Fruit fly (Drosophila melanogaster) whole organism, prepupa: ENCODE results near the gene CG34125.
A peak's percentile ranks its signal among the peaks of the same experiment; 100 is the strongest.

Source experiments
- Blimp-1 ChIP-seq: fragments of 200-800 bp; sonication (Bioruptor generic); optimal IDR thresholded peaks from 3 replicates; lab custom pipeline; 2017; ENCODE audit warnings: missing biosample characterization, missing genetic modification characterization, mild to moderate bottlenecking, moderate library complexity, missing genetic modification reagents
- CG11294 ChIP-seq: fragments of 200-800 bp; sonication (Bioruptor generic); IDR thresholded peaks from 2 replicates; pipeline ENCODE4 v1.3.6; 2022; ENCODE audit warnings: missing biosample characterization, missing genetic modification characterization
- CG11762 ChIP-seq: fragments of 200-800 bp; sonication (Bioruptor generic); optimal IDR thresholded peaks from 3 replicates; lab custom pipeline; 2016; ENCODE audit warnings: missing biosample characterization, missing genetic modification characterization; ENCODE audit not compliant: insufficient read depth
- CG3032 ChIP-seq: fragments of 200-800 bp; optimal IDR thresholded peaks from 2 replicates; lab custom pipeline; 2019; ENCODE audit warnings: missing biosample characterization, mild to moderate bottlenecking, missing genetic modification characterization, moderate library complexity
- CG32006 ChIP-seq: fragments of 200-800 bp; sonication (Bioruptor generic); optimal IDR thresholded peaks from 3 replicates; lab custom pipeline; 2017; ENCODE audit warnings: missing biosample characterization, mild to moderate bottlenecking, missing genetic modification characterization
- CG34406 ChIP-seq: fragments of 200-800 bp; sonication (Bioruptor generic); optimal IDR thresholded peaks from 3 replicates; lab custom pipeline; 2016; ENCODE audit warnings: missing biosample characterization, missing genetic modification characterization
- CG3919 ChIP-seq: fragments of 200-800 bp; sonication (Bioruptor generic); optimal IDR thresholded peaks from 3 replicates; lab custom pipeline; 2016; ENCODE audit warnings: missing biosample characterization, missing genetic modification characterization
- CG4318 ChIP-seq: fragments of 200-800 bp; sonication (Bioruptor generic); optimal IDR thresholded peaks from 3 replicates; lab custom pipeline; 2017; ENCODE audit warnings: missing biosample characterization, mild to moderate bottlenecking, missing genetic modification characterization
- CG6163 ChIP-seq: fragments of 200-800 bp; sonication (Bioruptor generic); IDR thresholded peaks from 3 replicates; pipeline ENCODE4 v1.3.6; 2022; ENCODE audit warnings: missing biosample characterization, missing genetic modification characterization
- CG6808 ChIP-seq: fragments of 200-800 bp; sonication (Bioruptor generic); optimal IDR thresholded peaks from 3 replicates; lab custom pipeline; 2017; ENCODE audit warnings: missing biosample characterization, missing genetic modification characterization, mild to moderate bottlenecking, moderate library complexity, missing genetic modification reagents
- CG7368 ChIP-seq: fragments of 200-800 bp; sonication (Bioruptor generic); optimal IDR thresholded peaks from 3 replicates; lab custom pipeline; 2016; ENCODE audit warnings: missing biosample characterization, missing genetic modification characterization
- CG8119 ChIP-seq: fragments of 200-800 bp; sonication (Bioruptor generic); IDR thresholded peaks from 3 replicates; pipeline ENCODE4 v1.3.6; 2022; ENCODE audit warnings: missing biosample characterization, missing genetic modification characterization
- CG8319 ChIP-seq: fragments of 200-800 bp; sonication (Bioruptor generic); optimal IDR thresholded peaks from 3 replicates; lab custom pipeline; 2016; ENCODE audit warnings: missing biosample characterization, missing genetic modification characterization
- CG8632 ChIP-seq: fragments of 200-800 bp; sonication (Bioruptor generic); optimal IDR thresholded peaks from 3 replicates; lab custom pipeline; 2016; ENCODE audit warnings: missing biosample characterization, missing genetic modification characterization
- Eip75B ChIP-seq: fragments of 200-800 bp; sonication (Bioruptor generic); optimal IDR thresholded peaks from 3 replicates; lab custom pipeline; 2016; ENCODE audit warnings: missing biosample characterization, missing genetic modification characterization
- Eip93F ChIP-seq: fragments of 200-800 bp; sonication (Bioruptor generic); optimal IDR thresholded peaks from 2 replicates; lab custom pipeline; 2016; ENCODE audit warnings: missing biosample characterization, mild to moderate bottlenecking, missing genetic modification characterization
- Ets96B ChIP-seq: fragments of 200-800 bp; optimal IDR thresholded peaks from 2 replicates; lab custom pipeline; 2019; ENCODE audit warnings: missing biosample characterization, mild to moderate bottlenecking, missing genetic modification characterization, moderate library complexity
- Gug ChIP-seq: fragments of 200-800 bp; sonication (Bioruptor generic); IDR thresholded peaks from 2 replicates; pipeline ENCODE4 v1.3.6; 2022; ENCODE audit warnings: missing biosample characterization, missing genetic modification characterization
- Hr38 ChIP-seq: sonication (Bioruptor generic); optimal IDR thresholded peaks from 2 replicates; lab custom pipeline; 2016; ENCODE audit warnings: missing biosample characterization, missing genetic modification characterization
- Hr4 ChIP-seq: fragments of 200-800 bp; sonication (Bioruptor generic); optimal IDR thresholded peaks from 3 replicates; lab custom pipeline; 2016; ENCODE audit warnings: missing biosample characterization, missing genetic modification characterization
- Lpt ChIP-seq: fragments of 200-800 bp; sonication (Bioruptor generic); optimal IDR thresholded peaks from 3 replicates; lab custom pipeline; 2016; ENCODE audit warnings: missing biosample characterization, missing genetic modification characterization
- Met ChIP-seq: fragments of 200-800 bp; sonication (Bioruptor generic); optimal IDR thresholded peaks from 3 replicates; lab custom pipeline; 2016; ENCODE audit warnings: missing biosample characterization, missing genetic modification characterization
- OdsH ChIP-seq: fragments of 200-800 bp; sonication (Bioruptor generic); optimal IDR thresholded peaks from 3 replicates; lab custom pipeline; 2016; ENCODE audit warnings: missing biosample characterization, missing genetic modification characterization
- Smox ChIP-seq: fragments of 200-800 bp; sonication (Bioruptor generic); optimal IDR thresholded peaks from 3 replicates; lab custom pipeline; 2016; ENCODE audit warnings: missing biosample characterization, missing genetic modification characterization
- Sox102F ChIP-seq: fragments of 200-800 bp; sonication (Bioruptor generic); optimal IDR thresholded peaks from 2 replicates; lab custom pipeline; 2016; ENCODE audit warnings: missing biosample characterization, mild to moderate bottlenecking, missing genetic modification characterization
- achi ChIP-seq: fragments of 200-800 bp; sonication (Bioruptor generic); optimal IDR thresholded peaks from 3 replicates; lab custom pipeline; 2016; ENCODE audit warnings: missing biosample characterization, missing genetic modification characterization
- acj6 ChIP-seq: fragments of 200-800 bp; sonication (Bioruptor generic); optimal IDR thresholded peaks from 3 replicates; lab custom pipeline; 2016; ENCODE audit warnings: missing biosample characterization, missing genetic modification characterization
- eg ChIP-seq: fragments of 200-800 bp; sonication (Bioruptor generic); IDR thresholded peaks from 3 replicates; pipeline ENCODE4 v1.3.6; 2022; ENCODE audit warnings: missing biosample characterization, missing genetic modification characterization
- esn ChIP-seq: fragments of 200-800 bp; sonication (Bioruptor generic); optimal IDR thresholded peaks from 2 replicates; lab custom pipeline; 2016; ENCODE audit warnings: missing biosample characterization, mild to moderate bottlenecking, missing genetic modification characterization, moderate library complexity
- fd59A ChIP-seq: fragments of 200-800 bp; sonication (Bioruptor generic); optimal IDR thresholded peaks from 2 replicates; lab custom pipeline; 2017; ENCODE audit warnings: missing biosample characterization, mild to moderate bottlenecking, missing genetic modification characterization, missing genetic modification reagents
- fkh ChIP-seq: fragments of 200-800 bp; sonication (Bioruptor generic); optimal IDR thresholded peaks from 3 replicates; lab custom pipeline; 2017; ENCODE audit warnings: missing biosample characterization, mild to moderate bottlenecking, missing genetic modification characterization, moderate library complexity
- lz ChIP-seq: fragments of 200-800 bp; sonication (Bioruptor generic); optimal IDR thresholded peaks from 3 replicates; lab custom pipeline; 2016; ENCODE audit warnings: missing biosample characterization, missing genetic modification characterization
- pdm3 ChIP-seq: fragments of 200-800 bp; sonication (Bioruptor generic); optimal IDR thresholded peaks from 3 replicates; lab custom pipeline; 2016; ENCODE audit warnings: missing biosample characterization, missing genetic modification characterization
- spab ChIP-seq: fragments of 200-800 bp; sonication (Bioruptor generic); optimal IDR thresholded peaks from 2 replicates; lab custom pipeline; 2017; ENCODE audit warnings: missing biosample characterization, mild to moderate bottlenecking, missing genetic modification characterization, missing genetic modification reagents
- ss ChIP-seq, 2 experiments: fragments of 200-800 bp; sonication (Bioruptor generic); optimal IDR thresholded peaks; 2 replicates in 1 of 2; 3 replicates in 1 of 2; lab custom pipeline; 2017 to 2018; ENCODE audit warnings: mild to moderate bottlenecking in 2 of 2, missing biosample characterization in 2 of 2, missing genetic modification characterization in 2 of 2, moderate library complexity in 1 of 2
- topi ChIP-seq: fragments of 200-800 bp; sonication (Bioruptor generic); optimal IDR thresholded peaks from 3 replicates; lab custom pipeline; 2016; ENCODE audit warnings: missing biosample characterization, missing genetic modification characterization
- vri ChIP-seq: fragments of 200-800 bp; sonication (Bioruptor generic); optimal IDR thresholded peaks from 3 replicates; lab custom pipeline; 2016; ENCODE audit warnings: missing biosample characterization, mild to moderate bottlenecking, missing genetic modification characterization

Gene CG34125

DNA sequence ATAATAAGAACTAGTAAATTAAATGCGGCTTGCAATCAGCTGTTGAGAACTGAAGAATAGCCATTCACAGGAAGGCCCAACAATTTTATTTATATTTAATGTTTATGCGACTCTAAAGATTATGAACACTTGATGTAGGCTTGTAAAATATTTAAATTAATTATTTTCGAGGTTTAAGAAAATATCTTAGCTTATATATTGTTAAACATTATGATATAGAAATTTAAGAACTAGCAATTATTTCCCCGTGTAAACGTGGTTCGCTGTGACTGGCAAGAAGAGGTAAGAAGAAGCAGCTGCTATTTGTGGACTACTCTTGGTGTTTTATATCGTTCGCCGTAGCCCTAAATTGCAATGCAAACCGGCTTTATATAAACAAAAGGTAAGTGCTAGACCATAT lies 20.2 kb upstream of the CG34125 start, which contains the start of the genes mRpL24 and betaggt-I (continued):
- TF ChIP-seq Eip93F (GFP tag; lab: Kevin White, UChicago): peak; percentile 81
- TF ChIP-seq CG11294 (GFP tag; lab: Robert Waterston, UW): peak; percentile 96
- TF ChIP-seq Ets96B (tag; lab: Kevin White, UChicago): peak; percentile 98
- peak; percentile 89 to 94 for TF ChIP-seq ss (GFP tag; optimal IDR thresholded peaks at IDR 0.05; lab: Kevin White, UChicago)
- TF ChIP-seq Sox102F (GFP tag; lab: Kevin White, UChicago): peak; percentile 92
- peak; percentile 95 for TF ChIP-seq achi (GFP tag; lab: Kevin White, UChicago)
- TF ChIP-seq vri (GFP tag; lab: Kevin White, UChicago): peak; percentile 89
- TF ChIP-seq CG11762 (GFP tag; lab: Kevin White, UChicago): peak; percentile 89
- TF ChIP-seq CG4318 (GFP tag; lab: Kevin White, UChicago): peak; percentile 94
- peak; percentile 98 for TF ChIP-seq esn (GFP tag; lab: Kevin White, UChicago)
- peak; percentile 97 for TF ChIP-seq CG3919 (GFP tag; lab: Kevin White, UChicago)
- peak; percentile 98 for TF ChIP-seq CG6163 (GFP tag; lab: Robert Waterston, UW)
- TF ChIP-seq Eip75B (GFP tag; lab: Kevin White, UChicago): peak; percentile 94
- peak; percentile 95 for TF ChIP-seq Smox (GFP tag; lab: Kevin White, UChicago)
- TF ChIP-seq Gug: peak; percentile 98
- TF ChIP-seq CG8119: peak; percentile 95
- TF ChIP-seq Lpt (GFP tag; lab: Kevin White, UChicago): peak; percentile 94
- TF ChIP-seq OdsH (GFP tag; lab: Kevin White, UChicago): peak; percentile 98
- peak; percentile 87 for TF ChIP-seq Blimp-1 (GFP tag; lab: Kevin White, UChicago)
- TF ChIP-seq acj6: peak; percentile 97

- TF ChIP-seq CG6808 (GFP tag; lab: Kevin White, UChicago): no peak
- no peak for TF ChIP-seq CG3032 (tag; lab: Kevin White, UChicago)
- TF ChIP-seq CG8319 (GFP tag; lab: Kevin White, UChicago): peak; percentile 91
- TF ChIP-seq spab (GFP tag; lab: Kevin White, UChicago): no peak
- no peak for TF ChIP-seq vri (GFP tag; lab: Kevin White, UChicago)
- TF ChIP-seq CG34406 (GFP tag; lab: Kevin White, UChicago): no peak
- peak; percentile 63 for TF ChIP-seq fkh (GFP tag; lab: Kevin White, UChicago)
- TF ChIP-seq Ets96B (tag; lab: Kevin White, UChicago): no peak
- no peak for TF ChIP-seq CG7368 (GFP tag; lab: Kevin White, UChicago)
- no peak for TF ChIP-seq Met (GFP tag; lab: Kevin White, UChicago)
- TF ChIP-seq CG11294 (GFP tag; lab: Robert Waterston, UW): no peak
- TF ChIP-seq CG8632 (GFP tag; lab: Kevin White, UChicago): no peak
- TF ChIP-seq CG4318 (GFP tag; lab: Kevin White, UChicago): no peak
- no peak for TF ChIP-seq CG32006 (GFP tag; lab: Kevin White, UChicago)
- no peak for TF ChIP-seq Hr38
Measured at dm6 chr2L:4949453-4950045, 15.9 kb upstream of the CG34125 start, which contains the start of gene jet. Gene jet, minus strand, starts transcription at chr2L:4949784.

DNA sequence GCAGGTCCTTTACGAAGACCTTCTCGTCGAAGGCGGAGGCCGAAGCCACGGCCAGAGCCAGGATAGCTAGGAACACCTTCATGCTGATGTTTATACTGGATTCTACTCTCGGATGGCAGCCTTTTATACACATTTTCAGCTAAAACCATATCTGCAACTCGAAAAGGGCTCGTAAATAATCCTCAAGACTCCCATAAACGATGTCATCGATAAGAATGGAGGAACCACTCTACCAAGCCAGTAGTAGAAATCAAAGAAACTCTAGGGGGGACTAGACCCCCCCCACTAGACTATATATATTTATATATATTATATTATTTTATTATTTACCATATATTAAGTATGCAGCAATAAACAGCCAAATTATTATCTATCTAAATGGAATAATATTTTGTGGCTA lies 14.8 kb upstream of the CG34125 start, which contains the start of gene Jon25Biii:
Jon25Biii (minus strand) TSS at position 101 of the 400 bp plus-strand sequence.
- TF ChIP-seq pdm3 (no peak), CG3919 (GFP tag; lab: Kevin White, UChicago) (no peak), ss (GFP tag; optimal IDR thresholded peaks at IDR 0.05; lab: Kevin White, UChicago) (no peak), fd59A (no peak), topi (GFP tag; lab: Kevin White, UChicago) (no peak), spab (GFP tag; lab: Kevin White, UChicago) (no peak), CG8319 (GFP tag; lab: Kevin White, UChicago) (no peak), CG6163 (GFP tag; lab: Robert Waterston, UW) (no peak), eg (GFP tag; lab: Robert Waterston, UW) (no peak), Blimp-1 (GFP tag; lab: Kevin White, UChicago) (no peak), CG7368 (GFP tag; lab: Kevin White, UChicago) (no peak), Hr4 (GFP tag; lab: Kevin White, UChicago) (no peak), CG6808 (GFP tag; lab: Kevin White, UChicago) (no peak), Met (GFP tag; lab: Kevin White, UChicago) (no peak), OdsH (GFP tag; lab: Kevin White, UChicago) (no peak), lz (no peak)
